Worm (Caenorhabditis elegans): Measurements from ENCODE around the gene F49F1.17.

- TF ChIP-seq unc-130 (GFP tag; optimal IDR thresholded peaks at IDR 0.05), result no peak
- TF ChIP-seq ceh-58 (GFP tag; IDR thresholded peaks at IDR 0.05), result no peak
- TF ChIP-seq mes-4 (tag; optimal IDR thresholded peaks at IDR 0.05), result no peak
These were observed 31.7 kb upstream of the F49F1.17 start for ce11 chrIV:4167296-4167695.
